Worm (Caenorhabditis elegans) whole organism, L1 larva: ENCODE data around the gene nep-4.

Experiments
- C04F5.9 ChIP-seq: sonication (generic microtip); optimal IDR thresholded peaks from 2 replicates; lab custom pipeline; 2016; ENCODE audit warnings: missing genetic modification characterization, missing compliant biosample characterization
- C34B4.2 ChIP-seq: sonication (generic microtip); optimal IDR thresholded peaks from 2 replicates; lab custom pipeline; 2017; ENCODE audit warnings: mild to moderate bottlenecking, missing genetic modification characterization, missing compliant biosample characterization
- aha-1 ChIP-seq: fragments of 150-350 bp; optimal IDR thresholded peaks from 2 replicates; lab custom pipeline; 2014; ENCODE audit warnings: missing biosample characterization, missing genetic modification characterization
- alr-1 ChIP-seq: fragments of 200-800 bp; sonication (Bioruptor generic); optimal IDR thresholded peaks from 2 replicates; lab custom pipeline; 2018; ENCODE audit warnings: borderline replicate concordance, mild to moderate bottlenecking, missing genetic modification characterization, missing compliant biosample characterization
- ama-1 ChIP-seq: fragments of 150-350 bp; optimal IDR thresholded peaks from 2 replicates; lab custom pipeline; 2014
- blmp-1 ChIP-seq: fragments of 150-350 bp; optimal IDR thresholded peaks from 2 replicates; lab custom pipeline; 2014; ENCODE audit warnings: missing biosample characterization, missing genetic modification characterization
- ceh-63 ChIP-seq: fragments of 200-800 bp; sonication (Bioruptor generic); optimal IDR thresholded peaks from 2 replicates; lab custom pipeline; 2018; ENCODE audit warnings: mild to moderate bottlenecking, missing genetic modification characterization, missing compliant biosample characterization
- ceh-82 ChIP-seq, 3 experiments: fragments of 150-350 bp in 1 of 3; sonication (generic microtip) in 2 of 3; optimal IDR thresholded peaks; 2 replicates each; lab custom pipeline; 2014 to 2017; ENCODE audit warnings: missing biosample characterization in 3 of 3, missing genetic modification characterization in 3 of 3
- dsc-1 ChIP-seq: sonication (generic microtip); optimal IDR thresholded peaks from 2 replicates; lab custom pipeline; 2016; ENCODE audit warnings: mild to moderate bottlenecking, missing genetic modification characterization, missing compliant biosample characterization
- efl-1 ChIP-seq, 4 experiments: fragments of 150-350 bp; optimal IDR thresholded peaks in 3 of 4; peaks in 1 of 4; 1 replicate in 1 of 4; 2 replicates in 3 of 4; lab custom pipeline; 2014; ENCODE audit warnings: missing biosample characterization in 2 of 4, missing genetic modification characterization in 2 of 4, missing genetic modification reagents in 2 of 4
- egl-13 ChIP-seq: sonication (generic microtip); optimal IDR thresholded peaks from 2 replicates; lab custom pipeline; 2016; ENCODE audit warnings: missing genotype, missing genetic modification reagents, missing genetic modification characterization, missing compliant biosample characterization
- elt-2 ChIP-seq: sonication (generic microtip); optimal IDR thresholded peaks from 2 replicates; lab custom pipeline; 2016; ENCODE audit warnings: missing genetic modification characterization, mild to moderate bottlenecking, inconsistent platforms, missing compliant biosample characterization, missing genetic modification reagents
- elt-3 ChIP-seq, 6 experiments: fragments of 150-350 bp in 1 of 6; sonication (generic microtip); optimal IDR thresholded peaks; 2 replicates each; lab custom pipeline; 2017 to 2018; ENCODE audit warnings: missing biosample characterization in 6 of 6, missing genetic modification characterization in 6 of 6, inconsistent platforms in 1 of 6
- ets-5 ChIP-seq: fragments of 200-800 bp; sonication (Bioruptor generic); IDR thresholded peaks from 2 replicates; pipeline ENCODE4 v1.3.6; 2022; ENCODE audit warnings: missing genetic modification characterization, missing compliant biosample characterization
- fkh-4 ChIP-seq: sonication (generic microtip); optimal IDR thresholded peaks from 2 replicates; lab custom pipeline; 2016; ENCODE audit warnings: missing compliant biosample characterization, missing genetic modification characterization, borderline replicate concordance
- grh-1 ChIP-seq: fragments of 200-800 bp; sonication (Bioruptor generic); IDR thresholded peaks from 2 replicates; pipeline ENCODE4 v1.3.6; 2022; ENCODE audit warnings: missing genetic modification reagents, missing genetic modification characterization, missing compliant biosample characterization
- hlh-17 ChIP-seq: fragments of 200-800 bp; sonication (Bioruptor generic); optimal IDR thresholded peaks from 2 replicates; lab custom pipeline; 2018; ENCODE audit warnings: missing genetic modification characterization, mild to moderate bottlenecking, missing compliant biosample characterization, moderate library complexity, borderline replicate concordance
- hlh-4 ChIP-seq: sonication (generic microtip); optimal IDR thresholded peaks from 2 replicates; lab custom pipeline; 2016; ENCODE audit warnings: mild to moderate bottlenecking, missing genetic modification characterization, missing compliant biosample characterization
- hpl-2 ChIP-seq: fragments of 150-350 bp; optimal IDR thresholded peaks from 2 replicates; lab custom pipeline; 2014; ENCODE audit warnings: missing biosample characterization, missing genetic modification reagents, missing genetic modification characterization
- isw-1 ChIP-seq: fragments of 200-800 bp; sonication (Bioruptor generic); IDR thresholded peaks from 2 replicates; pipeline ENCODE4 v1.3.6; 2022; ENCODE audit warnings: missing genetic modification characterization, missing compliant biosample characterization
- jun-1 ChIP-seq: fragments of 150-350 bp; optimal IDR thresholded peaks from 2 replicates; lab custom pipeline; 2014; ENCODE audit warnings: missing biosample characterization, missing genetic modification reagents, missing genetic modification characterization
- lin-13 ChIP-seq: fragments of 150-350 bp; optimal IDR thresholded peaks from 2 replicates; lab custom pipeline; 2014; ENCODE audit warnings: missing biosample characterization, missing genetic modification reagents, missing genetic modification characterization
- lsy-2 ChIP-seq, 2 experiments: fragments of 150-350 bp; optimal IDR thresholded peaks; 2 replicates each; lab custom pipeline; 2014; ENCODE audit warnings: missing biosample characterization in 2 of 2, missing genetic modification characterization in 2 of 2
- mab-9 ChIP-seq: fragments of 200-800 bp; sonication (Bioruptor generic); IDR thresholded peaks from 2 replicates; pipeline ENCODE4 v1.3.6; 2022; ENCODE audit warnings: missing genetic modification reagents, missing genetic modification characterization, missing compliant biosample characterization
- mdl-1 ChIP-seq, 2 experiments: fragments of 150-350 bp; optimal IDR thresholded peaks; 2 replicates each; lab custom pipeline; 2014 to 2017; ENCODE audit warnings: missing biosample characterization in 2 of 2, missing genetic modification characterization in 2 of 2, inconsistent platforms in 1 of 2
- mef-2 ChIP-seq: fragments of 150-350 bp; optimal IDR thresholded peaks from 2 replicates; lab custom pipeline; 2014; ENCODE audit warnings: missing biosample characterization, missing genetic modification characterization
- nhr-12 ChIP-seq: sonication (generic microtip); optimal IDR thresholded peaks from 2 replicates; lab custom pipeline; 2017; ENCODE audit warnings: missing biosample characterization, missing genetic modification characterization
- nhr-237 ChIP-seq: fragments of 150-350 bp; optimal IDR thresholded peaks from 2 replicates; lab custom pipeline; 2014; ENCODE audit warnings: missing biosample characterization, missing genetic modification characterization
- nhr-28 ChIP-seq: fragments of 150-350 bp; optimal IDR thresholded peaks from 2 replicates; lab custom pipeline; 2014; ENCODE audit warnings: missing biosample characterization, missing genetic modification characterization
- nhr-47 ChIP-seq: sonication (generic microtip); optimal IDR thresholded peaks from 2 replicates; lab custom pipeline; 2016; ENCODE audit warnings: mild to moderate bottlenecking, missing genetic modification characterization, moderate library complexity, missing compliant biosample characterization
- nhr-71 ChIP-seq: sonication (generic microtip); optimal IDR thresholded peaks from 2 replicates; lab custom pipeline; 2016; ENCODE audit warnings: mild to moderate bottlenecking, missing genetic modification characterization, moderate library complexity, missing compliant biosample characterization
- nhr-76 ChIP-seq: sonication (generic microtip); optimal IDR thresholded peaks from 2 replicates; lab custom pipeline; 2017; ENCODE audit warnings: missing biosample characterization, missing genetic modification characterization
- nhr-84 ChIP-seq: sonication (generic microtip); optimal IDR thresholded peaks from 2 replicates; lab custom pipeline; 2017; ENCODE audit warnings: missing biosample characterization, missing genetic modification characterization
- nhr-90 ChIP-seq: sonication (generic microtip); optimal IDR thresholded peaks from 2 replicates; lab custom pipeline; 2016; ENCODE audit warnings: mild to moderate bottlenecking, missing genetic modification characterization, missing compliant biosample characterization; ENCODE audit not compliant: poor library complexity
- pag-3 ChIP-seq: sonication (generic microtip); optimal IDR thresholded peaks from 2 replicates; lab custom pipeline; 2017; ENCODE audit warnings: missing genetic modification characterization, mild to moderate bottlenecking, missing compliant biosample characterization, antibody characterized with exemption, borderline replicate concordance; ENCODE audit not compliant: insufficient read depth
- pax-3 ChIP-seq: fragments of 200-800 bp; sonication (Bioruptor generic); optimal IDR thresholded peaks from 2 replicates; lab custom pipeline; 2018; ENCODE audit warnings: mild to moderate bottlenecking, missing genetic modification characterization, moderate library complexity, missing compliant biosample characterization
- pqm-1 ChIP-seq: sonication (generic microtip); optimal IDR thresholded peaks from 3 replicates; lab custom pipeline; 2017; ENCODE audit warnings: missing biosample characterization, missing genetic modification characterization
- sox-4 ChIP-seq: sonication (generic microtip); optimal IDR thresholded peaks from 2 replicates; lab custom pipeline; 2016; ENCODE audit warnings: missing genetic modification characterization, missing compliant biosample characterization
- sptf-1 ChIP-seq: fragments of 150-350 bp; optimal IDR thresholded peaks from 2 replicates; lab custom pipeline; 2014; ENCODE audit warnings: missing biosample characterization, missing genetic modification characterization
- sup-37 ChIP-seq: fragments of 200-800 bp; sonication (Bioruptor generic); optimal IDR thresholded peaks from 2 replicates; lab custom pipeline; 2018; ENCODE audit warnings: mild to moderate bottlenecking, missing genetic modification characterization, missing compliant biosample characterization
- tbx-2 ChIP-seq: sonication (generic microtip); optimal IDR thresholded peaks from 2 replicates; lab custom pipeline; 2016; ENCODE audit warnings: missing genetic modification characterization, missing compliant biosample characterization
- tlp-1 ChIP-seq: fragments of 150-350 bp; optimal IDR thresholded peaks from 2 replicates; lab custom pipeline; 2014; ENCODE audit warnings: missing biosample characterization, missing genetic modification characterization
- unc-130 ChIP-seq: fragments of 150-350 bp; optimal IDR thresholded peaks from 2 replicates; lab custom pipeline; 2017; ENCODE audit warnings: missing biosample characterization, missing genetic modification characterization, inconsistent platforms
- unc-62 ChIP-seq: fragments of 150-350 bp; optimal IDR thresholded peaks from 2 replicates; lab custom pipeline; 2014; ENCODE audit warnings: missing biosample characterization, missing genetic modification reagents, missing genetic modification characterization
- unc-86 ChIP-seq: sonication (generic microtip); optimal IDR thresholded peaks from 2 replicates; lab custom pipeline; 2016; ENCODE audit warnings: missing genetic modification characterization, missing compliant biosample characterization
- unc-98 ChIP-seq: fragments of 200-800 bp; sonication (Bioruptor generic); IDR thresholded peaks from 2 replicates; pipeline ENCODE4 v1.3.6; 2022; ENCODE audit warnings: missing genetic modification characterization, missing compliant biosample characterization
- vab-15 ChIP-seq: sonication (generic microtip); optimal IDR thresholded peaks from 2 replicates; lab custom pipeline; 2017; ENCODE audit warnings: missing genotype, mild to moderate bottlenecking, missing genetic modification characterization, missing compliant biosample characterization
- zag-1 ChIP-seq: fragments of 150-350 bp; optimal IDR thresholded peaks from 2 replicates; lab custom pipeline; 2014; ENCODE audit warnings: missing biosample characterization, missing genetic modification characterization
- zip-4 ChIP-seq: fragments of 200-800 bp; sonication (Bioruptor generic); optimal IDR thresholded peaks from 2 replicates; lab custom pipeline; 2018; ENCODE audit warnings: mild to moderate bottlenecking, missing genetic modification characterization, moderate library complexity, missing compliant biosample characterization
- ztf-11 ChIP-seq, 2 experiments: sonication (generic microtip); optimal IDR thresholded peaks; 2 replicates each; lab custom pipeline; 2016 to 2017; ENCODE audit warnings: missing genetic modification characterization in 2 of 2, missing biosample characterization in 1 of 2, missing compliant biosample characterization in 1 of 2
- ztf-4 ChIP-seq: fragments of 150-350 bp; optimal IDR thresholded peaks from 2 replicates; lab custom pipeline; 2014; ENCODE audit warnings: missing biosample characterization, missing genetic modification characterization

The nep-4 gene

DNA sequence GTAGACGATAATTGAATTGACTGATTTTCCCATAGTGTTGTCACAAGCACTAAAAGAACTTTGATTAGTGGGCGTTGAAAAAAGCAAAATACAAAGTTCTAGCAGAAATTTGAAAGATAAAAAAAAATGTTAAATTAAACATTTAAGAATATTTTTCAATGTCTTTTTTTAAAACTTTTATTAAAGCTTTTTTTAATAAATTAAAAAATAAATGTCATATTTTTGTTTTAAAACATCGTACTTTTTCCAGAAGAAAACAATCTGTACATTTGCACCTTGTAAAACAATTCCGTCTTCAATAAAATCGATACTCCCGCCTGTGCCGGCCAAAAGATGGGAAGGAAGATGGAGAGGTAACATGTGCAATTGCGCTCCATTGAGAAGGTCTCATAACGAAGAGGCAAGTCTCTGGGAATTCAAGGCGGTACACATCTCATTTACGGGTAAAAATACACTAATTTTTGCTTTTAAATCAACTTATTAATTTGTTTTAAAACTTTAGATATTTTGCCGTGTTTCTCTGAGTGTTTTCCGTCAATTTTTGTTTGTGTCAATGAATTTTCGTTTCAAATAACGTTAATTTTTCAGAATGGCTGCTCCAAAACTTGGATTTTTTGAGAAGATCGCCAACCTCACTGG, 22.4 kb downstream of the nep-4 start, which contains the start of the genes glr-6 and asg-2 (continued):
- no peak for TF ChIP-seq sptf-1
- peak; percentile 12 for TF ChIP-seq egl-13
- no peak for TF ChIP-seq nhr-76 (tag; lab: Kevin White, UChicago)
- no peak for TF ChIP-seq hlh-17 (GFP tag; lab: Kevin White, UChicago)
- no peak for TF ChIP-seq hlh-4
- TF ChIP-seq unc-98 (GFP tag; lab: Robert Waterston, UW), result no peak
- TF ChIP-seq unc-86 (tag; lab: Kevin White, UChicago), result peak; percentile 44
- TF ChIP-seq sox-4 (tag; lab: Kevin White, UChicago), result peak; percentile 21
- TF ChIP-seq nhr-28 (tag; lab: Kevin White, UChicago), result no peak
- no peak for TF ChIP-seq unc-62 (GFP tag; lab: Kevin White, UChicago)
- peak; percentile 40 for TF ChIP-seq grh-1
- TF ChIP-seq pqm-1 (tag; lab: Kevin White, UChicago), result no peak
- TF ChIP-seq aha-1 (tag; lab: Kevin White, UChicago), result no peak
- peak in 1 of 2 experiments; percentile 25 for TF ChIP-seq ztf-11 (tag; optimal IDR thresholded peaks at IDR 0.05; lab: Kevin White, UChicago)
- TF ChIP-seq efl-1 (optimal IDR thresholded peaks at IDR 0.05; lab: Kevin White, UChicago), result peak; percentile 74 to 81
- peak; percentile 65 to 96 for TF ChIP-seq efl-1 (GFP tag; optimal IDR thresholded peaks at IDR 0.05 in 1 of 2; lab: Kevin White, UChicago)
- TF ChIP-seq hpl-2 (GFP tag; lab: Kevin White, UChicago), result peak; percentile 66
- TF ChIP-seq nhr-90, result peak; percentile 78
- TF ChIP-seq jun-1, result peak; percentile 58
- peak; percentile 84 for TF ChIP-seq nhr-47 (tag; lab: Kevin White, UChicago)
- TF ChIP-seq sup-37 (GFP tag; lab: Kevin White, UChicago), result no peak
- peak; percentile 79 to 92 for TF ChIP-seq lsy-2 (tag; optimal IDR thresholded peaks at IDR 0.05; lab: Kevin White, UChicago)
- TF ChIP-seq unc-130 (tag; lab: Kevin White, UChicago), result peak; percentile 72
- TF ChIP-seq ztf-4 (tag; lab: Kevin White, UChicago), result peak; percentile 10
- TF ChIP-seq tbx-2 (tag; lab: Kevin White, UChicago), result peak; percentile 78
- peak in 1 of 2 experiments; percentile 84 for TF ChIP-seq mdl-1 (tag; optimal IDR thresholded peaks at IDR 0.05; lab: Kevin White, UChicago)
- TF ChIP-seq lin-13 (GFP tag; lab: Kevin White, UChicago), result peak; percentile 78
- TF ChIP-seq elt-3 (tag; optimal IDR thresholded peaks at IDR 0.05; lab: Kevin White, UChicago), result peak in 3 of 6 experiments; percentile 26 to 70 (median 30)
- TF ChIP-seq dsc-1 (tag; lab: Kevin White, UChicago), result peak; percentile 64
- TF ChIP-seq pax-3 (tag; lab: Kevin White, UChicago), result peak; percentile 48
- TF ChIP-seq nhr-71, result peak; percentile 90
- TF ChIP-seq ets-5, result no peak
- TF ChIP-seq nhr-237, result peak; percentile 34
- TF ChIP-seq blmp-1 (tag; lab: Kevin White, UChicago), result peak; percentile 76
- TF ChIP-seq nhr-84, result no peak
- no peak for TF ChIP-seq fkh-4 (tag; lab: Kevin White, UChicago)
- no peak for TF ChIP-seq C34B4.2 (tag; lab: Kevin White, UChicago)
- TF ChIP-seq elt-2, result peak; percentile 27
- peak; percentile 60 to 76 (median 62) for TF ChIP-seq ceh-82 (tag; optimal IDR thresholded peaks at IDR 0.05; lab: Kevin White, UChicago)
- TF ChIP-seq tlp-1 (tag; lab: Kevin White, UChicago), result no peak
- no peak for TF ChIP-seq mab-9 (GFP tag; lab: Robert Waterston, UW)
- TF ChIP-seq C04F5.9 (tag; lab: Kevin White, UChicago), result no peak
- TF ChIP-seq zip-4, result no peak
- no peak for TF ChIP-seq alr-1 (tag; lab: Kevin White, UChicago)
- no peak for TF ChIP-seq zag-1 (tag; lab: Kevin White, UChicago)
- no peak for TF ChIP-seq ceh-63 (GFP tag; lab: Kevin White, UChicago)
- TF ChIP-seq ama-1, result no peak
- peak; percentile 46 for TF ChIP-seq isw-1
- TF ChIP-seq mef-2, result no peak
- no peak for TF ChIP-seq vab-15 (tag; lab: Kevin White, UChicago)
- TF ChIP-seq nhr-12, result no peak
- TF ChIP-seq pag-3 (tag; lab: Kevin White, UChicago), result no peak
